Fruit fly (Drosophila melanogaster) whole organism, adult: ENCODE data around the gene CNMa.
A peak's percentile ranks its signal among the peaks of the same experiment; 100 is the strongest.

ENCODE experiments used
- CG11617 ChIP-seq: fragments of 200-800 bp; sonication (Bioruptor generic); optimal IDR thresholded peaks from 2 replicates; lab custom pipeline; 2017; ENCODE audit warnings: mild to moderate bottlenecking, missing biosample characterization, missing genetic modification reagents, missing genetic modification characterization
- CG12768 ChIP-seq: fragments of 200-800 bp; sonication (Bioruptor generic); optimal IDR thresholded peaks from 2 replicates; lab custom pipeline; 2017; ENCODE audit warnings: missing biosample characterization, missing genetic modification characterization, mild to moderate bottlenecking, moderate library complexity, missing genetic modification reagents
- CG14711 ChIP-seq: fragments of 200-800 bp; sonication (Bioruptor generic); optimal IDR thresholded peaks from 2 replicates; lab custom pipeline; 2018; ENCODE audit warnings: missing biosample characterization, mild to moderate bottlenecking, missing genetic modification characterization, moderate library complexity
- CG1620 ChIP-seq: fragments of 200-800 bp; sonication (Bioruptor generic); optimal IDR thresholded peaks from 2 replicates; lab custom pipeline; 2016; ENCODE audit warnings: missing biosample characterization, missing genetic modification characterization
- CG33017 ChIP-seq: fragments of 200-800 bp; sonication (Bioruptor generic); optimal IDR thresholded peaks from 2 replicates; lab custom pipeline; 2018; ENCODE audit warnings: missing biosample characterization, mild to moderate bottlenecking, missing genetic modification characterization, moderate library complexity
- CG5204 ChIP-seq: fragments of 200-800 bp; sonication (Bioruptor generic); optimal IDR thresholded peaks from 2 replicates; lab custom pipeline; 2016; ENCODE audit warnings: missing biosample characterization, missing genetic modification characterization
- CG7045 ChIP-seq: fragments of 200-800 bp; sonication (Bioruptor generic); optimal IDR thresholded peaks from 2 replicates; lab custom pipeline; 2017; ENCODE audit warnings: missing biosample characterization, mild to moderate bottlenecking, missing genetic modification characterization
- CG7101 ChIP-seq: fragments of 200-800 bp; sonication (Bioruptor generic); optimal IDR thresholded peaks from 2 replicates; lab custom pipeline; 2018; ENCODE audit warnings: missing biosample characterization, mild to moderate bottlenecking, missing genetic modification characterization, moderate library complexity
- Clk ChIP-seq: fragments of 200-800 bp; sonication (Bioruptor generic); optimal IDR thresholded peaks from 2 replicates; lab custom pipeline; 2017; ENCODE audit warnings: missing biosample characterization, missing genetic modification characterization
- Crg-1 ChIP-seq: fragments of 200-800 bp; sonication (Bioruptor generic); optimal IDR thresholded peaks from 2 replicates; lab custom pipeline; 2016; ENCODE audit warnings: missing biosample characterization, missing genetic modification characterization
- Hr96 ChIP-seq: fragments of 200-800 bp; sonication (Bioruptor generic); optimal IDR thresholded peaks from 2 replicates; lab custom pipeline; 2016; ENCODE audit warnings: missing biosample characterization, missing genetic modification characterization
- Mnt ChIP-seq: fragments of 200-800 bp; sonication (Bioruptor generic); optimal IDR thresholded peaks from 2 replicates; lab custom pipeline; 2016; ENCODE audit warnings: missing biosample characterization, mild to moderate bottlenecking, missing genetic modification characterization
- bab1 ChIP-seq: fragments of 200-800 bp; sonication (Bioruptor generic); optimal IDR thresholded peaks from 3 replicates; lab custom pipeline; 2019; ENCODE audit warnings: missing biosample characterization, mild to moderate bottlenecking, missing genetic modification characterization, moderate library complexity
- cic ChIP-seq: fragments of 200-800 bp; sonication (Bioruptor generic); optimal IDR thresholded peaks from 2 replicates; lab custom pipeline; 2017; ENCODE audit warnings: missing biosample characterization, mild to moderate bottlenecking, missing genetic modification characterization, moderate library complexity
- cnc ChIP-seq, 2 experiments: fragments of >200 bp; optimal IDR thresholded peaks; 2 replicates each; lab custom pipeline; 2017
- kay ChIP-seq: fragments of 200-800 bp; sonication (Bioruptor generic); peaks from one replicate; lab custom pipeline; 2016; ENCODE audit warnings: missing biosample characterization, missing genetic modification characterization, borderline replicate concordance
- ovo ChIP-seq: fragments of 200-800 bp; sonication (Bioruptor generic); optimal IDR thresholded peaks from 2 replicates; lab custom pipeline; 2016; ENCODE audit warnings: missing biosample characterization, missing genetic modification characterization
- pad ChIP-seq: fragments of 200-800 bp; sonication (Bioruptor generic); optimal IDR thresholded peaks from 3 replicates; lab custom pipeline; 2017; ENCODE audit warnings: missing biosample characterization, missing genetic modification characterization, mild to moderate bottlenecking, moderate library complexity, missing genetic modification reagents
- tj ChIP-seq: fragments of 200-800 bp; sonication (Bioruptor generic); optimal IDR thresholded peaks from 3 replicates; lab custom pipeline; 2017; ENCODE audit warnings: missing biosample characterization, mild to moderate bottlenecking, missing genetic modification characterization, moderate library complexity
- toe ChIP-seq: fragments of 200-800 bp; sonication (Bioruptor generic); optimal IDR thresholded peaks from 2 replicates; lab custom pipeline; 2016; ENCODE audit warnings: missing biosample characterization, missing genetic modification characterization

The CNMa gene

dm6 chr3L:1861400-1861793 is 6.0 kb upstream of the CNMa start:
- TF ChIP-seq CG12768 (GFP tag; lab: Kevin White, UChicago) (peak; percentile 22), cic (GFP tag; lab: Kevin White, UChicago) (peak; percentile 13), CG7045 (no peak), CG14711 (tag; lab: Kevin White, UChicago) (no peak), Clk (GFP tag; lab: Kevin White, UChicago) (no peak), bab1 (GFP tag; lab: Kevin White, UChicago) (peak; percentile 37), CG1620 (GFP tag; lab: Kevin White, UChicago) (no peak), Mnt (no peak)

- TF ChIP-seq tj (GFP tag; lab: Kevin White, UChicago) (no peak), toe (GFP tag; lab: Kevin White, UChicago) (no peak), pad (GFP tag; lab: Kevin White, UChicago) (no peak), CG33017 (tag; lab: Kevin White, UChicago) (no peak), CG5204 (GFP tag; lab: Kevin White, UChicago) (no peak), CG14711 (tag; lab: Kevin White, UChicago) (no peak), cnc (optimal IDR thresholded peaks at IDR 0.05; lab: Kevin White, UChicago) (no peak), CG11617 (GFP tag; lab: Kevin White, UChicago) (no peak), CG12768 (GFP tag; lab: Kevin White, UChicago) (no peak), kay (GFP tag; lab: Kevin White, UChicago) (no peak)
These were observed 5.4 kb upstream of the CNMa start for dm6 chr3L:1860749-1861148.

dm6 chr3L:1859563-1859962 is 4.2 kb upstream of the CNMa start:
- TF ChIP-seq CG11617 (GFP tag; lab: Kevin White, UChicago) (peak; percentile 19), CG7101 (no peak)

dm6 chr3L:1856467-1857350 is 1.3 kb upstream of the CNMa start, which contains the start of gene CG12024:
CG12024 (plus strand) TSS chr3L:1857165.
- peak; percentile 25 for TF ChIP-seq CG33017 (tag; lab: Kevin White, UChicago)
- peak; percentile 37 for TF ChIP-seq cic (GFP tag; lab: Kevin White, UChicago)
- peak; percentile 68 for TF ChIP-seq Clk (GFP tag; lab: Kevin White, UChicago)
- peak; percentile 49 for TF ChIP-seq ovo (GFP tag; lab: Kevin White, UChicago)
- TF ChIP-seq CG11617 (GFP tag; lab: Kevin White, UChicago), result peak; percentile 66
- peak; percentile 52 for TF ChIP-seq tj (GFP tag; lab: Kevin White, UChicago)
- TF ChIP-seq CG14711 (tag; lab: Kevin White, UChicago), result peak; percentile 75
- peak; percentile 81 for TF ChIP-seq Hr96
- TF ChIP-seq CG12768 (GFP tag; lab: Kevin White, UChicago), result peak; percentile 79
- TF ChIP-seq Crg-1 (GFP tag; lab: Kevin White, UChicago), result peak; percentile 90
- peak; percentile 85 for TF ChIP-seq CG5204 (GFP tag; lab: Kevin White, UChicago)
- peak; percentile 73 for TF ChIP-seq CG7101
- peak; percentile 76 for TF ChIP-seq bab1 (GFP tag; lab: Kevin White, UChicago)
- TF ChIP-seq Mnt, result peak; percentile 64
- no peak for TF ChIP-seq cnc (optimal IDR thresholded peaks at IDR 0.05; lab: Kevin White, UChicago)
- peak; percentile 63 for TF ChIP-seq CG7045
- peak; percentile 67 for TF ChIP-seq pad (GFP tag; lab: Kevin White, UChicago)
- TF ChIP-seq toe (GFP tag; lab: Kevin White, UChicago), result peak; percentile 78
- TF ChIP-seq CG1620 (GFP tag; lab: Kevin White, UChicago), result peak; percentile 81
- peak; percentile 79 for TF ChIP-seq kay (GFP tag; lab: Kevin White, UChicago)

- no peak for TF ChIP-seq tj (GFP tag; lab: Kevin White, UChicago)
These were observed 2.1 kb downstream of the CNMa start for dm6 chr3L:1853277-1853676.

- TF ChIP-seq Hr96, result no peak
- TF ChIP-seq kay (GFP tag; lab: Kevin White, UChicago), result peak; percentile 5
These were observed 4.9 kb downstream of the CNMa start for dm6 chr3L:1850498-1850897.

- TF ChIP-seq Mnt, result no peak
- no peak for TF ChIP-seq cnc (optimal IDR thresholded peaks at IDR 0.05; lab: Kevin White, UChicago)
- TF ChIP-seq CG12768 (GFP tag; lab: Kevin White, UChicago), result no peak
- no peak for TF ChIP-seq CG7101
- TF ChIP-seq toe (GFP tag; lab: Kevin White, UChicago), result no peak
- TF ChIP-seq pad (GFP tag; lab: Kevin White, UChicago), result no peak
- TF ChIP-seq Clk (GFP tag; lab: Kevin White, UChicago), result no peak
- TF ChIP-seq CG11617 (GFP tag; lab: Kevin White, UChicago), result no peak
- TF ChIP-seq CG1620 (GFP tag; lab: Kevin White, UChicago), result no peak
- no peak for TF ChIP-seq tj (GFP tag; lab: Kevin White, UChicago)
- no peak for TF ChIP-seq cic (GFP tag; lab: Kevin White, UChicago)
- TF ChIP-seq Crg-1 (GFP tag; lab: Kevin White, UChicago), result no peak
- no peak for TF ChIP-seq CG7045
- TF ChIP-seq CG14711 (tag; lab: Kevin White, UChicago), result no peak
- no peak for TF ChIP-seq CG33017 (tag; lab: Kevin White, UChicago)
These were observed 10.8 kb downstream of the CNMa start for dm6 chr3L:1844600-1844999.
